Worm (Caenorhabditis elegans): ENCODE data around the gene ZK688.1.

ce11 chrIII:7896925-7897324, 12.4 kb upstream of the ZK688.1 start, which contains the start of gene ZK688.10:
- TF ChIP-seq ceh-43 (GFP tag; optimal IDR thresholded peaks at IDR 0.05) (no peak), snpc-4 (tag; optimal IDR thresholded peaks at IDR 0.05) (no peak), blmp-1 (tag; optimal IDR thresholded peaks at IDR 0.05) (no peak), nhr-237 (tag; optimal IDR thresholded peaks at IDR 0.05) (no peak), ces-1 (GFP tag; optimal IDR thresholded peaks at IDR 0.05) (no peak)
